Worm (Caenorhabditis elegans): Measurements from ENCODE around the gene F21E9.2.

The F21E9.2 gene

ce11 chrX:1294607-1295303, 35.0 kb downstream of the F21E9.2 start, which contains the start of gene dop-4:
dop-4 (plus strand) TSS chrX:1295253.
- TF ChIP-seq unc-42 (tag; optimal IDR thresholded peaks at IDR 0.05) (peak; percentile 53), ceh-24 (tag; optimal IDR thresholded peaks at IDR 0.05) (no peak)

ce11 chrX:1293471-1293870, 36.3 kb downstream of the F21E9.2 start:
- no peak for TF ChIP-seq ceh-9 (tag; optimal IDR thresholded peaks at IDR 0.05)
- no peak for TF ChIP-seq tbx-2 (tag; optimal IDR thresholded peaks at IDR 0.05)
- no peak for TF ChIP-seq C38D4.7 (GFP tag; optimal IDR thresholded peaks at IDR 0.05)
- no peak for TF ChIP-seq pag-3 (tag; optimal IDR thresholded peaks at IDR 0.05; ENCODE audit: borderline replicate concordance)
- TF ChIP-seq lin-11 (tag; optimal IDR thresholded peaks at IDR 0.05), result no peak
- TF ChIP-seq pha-2 (tag; optimal IDR thresholded peaks at IDR 0.05), result no peak
- TF ChIP-seq hlh-30 (tag; optimal IDR thresholded peaks at IDR 0.05; ENCODE audit: insufficient read depth), result no peak
- no peak for TF ChIP-seq fkh-10 (GFP tag; optimal IDR thresholded peaks at IDR 0.05)
- TF ChIP-seq fax-1 (tag; optimal IDR thresholded peaks at IDR 0.05), result no peak
- no peak for TF ChIP-seq pat-9 (tag; optimal IDR thresholded peaks at IDR 0.05)

- no peak for TF ChIP-seq hlh-8 (tag; optimal IDR thresholded peaks at IDR 0.05)
Observed at ce11 chrX:1292894-1293293, 36.9 kb downstream of the F21E9.2 start.

Measured in whole organism, late embryonic.